Fruit fly (Drosophila melanogaster): ENCODE measurements around the gene trh.

The trh gene

dm6 chr3L:395192-395591 is 2.8 kb upstream of the trh start (continued):
- TF ChIP-seq CG11696 (GFP tag; IDR thresholded peaks at IDR 0.05) (no peak), CG2120 (GFP tag; optimal IDR thresholded peaks at IDR 0.05) (peak; percentile 12), Meics (GFP tag; optimal IDR thresholded peaks at IDR 0.05) (peak; percentile 7), Awh (GFP tag; IDR thresholded peaks at IDR 0.05) (no peak), CG13287 (GFP tag; IDR thresholded peaks at IDR 0.05; ENCODE audit: partially characterized antibody) (no peak), Bdp1 (GFP tag; optimal IDR thresholded peaks at IDR 0.05) (no peak), CG10267 (tag; optimal IDR thresholded peaks at IDR 0.05) (peak; percentile 11), ac (GFP tag; optimal IDR thresholded peaks at IDR 0.05) (no peak), cas (GFP tag; IDR thresholded peaks at IDR 0.05) (no peak), unpg (GFP tag; optimal IDR thresholded peaks at IDR 0.05) (peak; percentile 45), CG14710 (tag; optimal IDR thresholded peaks at IDR 0.05) (peak; percentile 16), Blimp-1 (GFP tag; optimal IDR thresholded peaks at IDR 0.05) (peak; percentile 16), Xrp1 (GFP tag; IDR thresholded peaks at IDR 0.05) (no peak; the same call in 1 of the 2 replicates), tin (GFP tag; optimal IDR thresholded peaks at IDR 0.05) (no peak), TFAM (GFP tag; optimal IDR thresholded peaks at IDR 0.05) (no peak), Sox102F (GFP tag; optimal IDR thresholded peaks at IDR 0.05) (peak; percentile 47), al (GFP tag; IDR thresholded peaks at IDR 0.05) (no peak), fd96Cb (tag; optimal IDR thresholded peaks at IDR 0.05) (peak; percentile 25), CoRest (tag; optimal IDR thresholded peaks at IDR 0.05) (peak; percentile 30), ems (GFP tag; optimal IDR thresholded peaks at IDR 0.05) (no peak), CG18262 (tag; optimal IDR thresholded peaks at IDR 0.05) (peak; percentile 40), CG2678 (tag; optimal IDR thresholded peaks at IDR 0.05) (peak; percentile 64), bsh (GFP tag; optimal IDR thresholded peaks at IDR 0.05) (peak in 1 of 2 experiments; percentile 49), CG14050 (GFP tag; IDR thresholded peaks at IDR 0.05) (no peak), zf30C (GFP tag; optimal IDR thresholded peaks at IDR 0.05) (peak; percentile 13), Lhr (GFP tag; optimal IDR thresholded peaks at IDR 0.05) (no peak), gem (tag; optimal IDR thresholded peaks at IDR 0.05) (peak; percentile 62), CG8388 (GFP tag; optimal IDR thresholded peaks at IDR 0.05) (peak; percentile 5), CG12659 (GFP tag; optimal IDR thresholded peaks at IDR 0.05) (peak; percentile 5), CrebB (tag; optimal IDR thresholded peaks at IDR 0.05) (no peak), Pdp1 (GFP tag; optimal IDR thresholded peaks at IDR 0.05) (no peak), CG18619 (GFP tag; optimal IDR thresholded peaks at IDR 0.05) (no peak), Bteb2 (GFP tag; optimal IDR thresholded peaks at IDR 0.05) (no peak), dmrt11E (tag; optimal IDR thresholded peaks at IDR 0.05) (peak; percentile 40), dan (GFP tag; IDR thresholded peaks at IDR 0.05) (no peak), CG12769 (tag; optimal IDR thresholded peaks at IDR 0.05) (no peak), Fer3 (tag; optimal IDR thresholded peaks at IDR 0.05) (peak; percentile 19), D19A (tag; optimal IDR thresholded peaks at IDR 0.05) (peak; percentile 30), CG15269 (tag; optimal IDR thresholded peaks at IDR 0.05) (peak; percentile 47), lmd (GFP tag; IDR thresholded peaks at IDR 0.05) (0 out of 2 replicates have a peak, but pooled peaks have one; percentile 13), CG31441 (GFP tag; IDR thresholded peaks at IDR 0.05) (peak; percentile 24; the same call in 1 of the 2 replicates), grau (tag; optimal IDR thresholded peaks at IDR 0.05) (peak; percentile 55), Rfx (GFP tag; IDR thresholded peaks at IDR 0.05) (0 out of 2 replicates have a peak, but pooled peaks have one; percentile 22), lola (GFP tag; optimal IDR thresholded peaks at IDR 0.05) (peak in 1 of 3 experiments; percentile 46), peb (GFP tag; IDR thresholded peaks at IDR 0.05) (no peak), Doc3 (GFP tag; IDR thresholded peaks at IDR 0.05; ENCODE audit: partially characterized antibody) (no peak), CG18011 (GFP tag; optimal IDR thresholded peaks at IDR 0.05) (no peak), Sry-β (GFP tag; optimal IDR thresholded peaks at IDR 0.05) (no peak), CG13424 (tag; optimal IDR thresholded peaks at IDR 0.05) (peak; percentile 54)
